Fruit fly (Drosophila melanogaster) whole organism, pupa: ENCODE data around the gene CG12991.
A peak's percentile ranks its signal among the peaks of the same experiment; 100 is the strongest.

Source experiments
- CG10348 ChIP-seq: fragments of 200-800 bp; sonication (Bioruptor generic); IDR thresholded peaks from 2 replicates; pipeline ENCODE4 v1.3.6; 2022; ENCODE audit warnings: missing biosample characterization, missing genetic modification characterization
- CG12605 ChIP-seq: fragments of 200-800 bp; sonication (Bioruptor generic); IDR thresholded peaks from 2 replicates; pipeline ENCODE4 v1.3.6; 2022; ENCODE audit warnings: missing biosample characterization, missing genetic modification characterization
- CG17806 ChIP-seq: fragments of 200-800 bp; sonication (Bioruptor generic); optimal IDR thresholded peaks from 2 replicates; lab custom pipeline; 2018; ENCODE audit warnings: missing biosample characterization, mild to moderate bottlenecking, missing genetic modification characterization, moderate library complexity
- CG34367 ChIP-seq: fragments of 200-800 bp; sonication (Bioruptor generic); optimal IDR thresholded peaks from 2 replicates; lab custom pipeline; 2018; ENCODE audit warnings: missing biosample characterization, mild to moderate bottlenecking, missing genetic modification characterization
- CG8159 ChIP-seq: fragments of 200-800 bp; sonication (Bioruptor generic); optimal IDR thresholded peaks from 3 replicates; lab custom pipeline; 2018; ENCODE audit warnings: missing biosample characterization, mild to moderate bottlenecking, missing genetic modification characterization, moderate library complexity
- CG9948 ChIP-seq: fragments of 200-800 bp; sonication (Bioruptor generic); optimal IDR thresholded peaks from 2 replicates; lab custom pipeline; 2018; ENCODE audit warnings: missing biosample characterization, mild to moderate bottlenecking, missing genetic modification characterization, moderate library complexity
- D1 ChIP-seq: fragments of 200-800 bp; sonication (Bioruptor generic); optimal IDR thresholded peaks from 2 replicates; lab custom pipeline; 2018; ENCODE audit warnings: missing biosample characterization, mild to moderate bottlenecking, missing genetic modification characterization, moderate library complexity
- EcR ChIP-seq: fragments of 200-800 bp; sonication (Bioruptor generic); optimal IDR thresholded peaks from 3 replicates; lab custom pipeline; 2019; ENCODE audit warnings: missing biosample characterization, missing genetic modification characterization, mild to moderate bottlenecking, moderate library complexity, missing genetic modification reagents
- Ets98B ChIP-seq: fragments of 200-800 bp; sonication (Bioruptor generic); IDR thresholded peaks from 2 replicates; pipeline ENCODE4 v1.3.6; 2022; ENCODE audit warnings: missing biosample characterization, missing genetic modification characterization
- Pif1B ChIP-seq: fragments of 200-800 bp; sonication (Bioruptor generic); optimal IDR thresholded peaks from 3 replicates; lab custom pipeline; 2016; ENCODE audit warnings: missing biosample characterization, missing genetic modification characterization
- Snoo ChIP-seq: fragments of 200-800 bp; sonication (Bioruptor generic); optimal IDR thresholded peaks from 3 replicates; lab custom pipeline; 2017; ENCODE audit warnings: missing biosample characterization, mild to moderate bottlenecking, missing genetic modification characterization, inconsistent platforms
- fd96Ca ChIP-seq: fragments of 200-800 bp; sonication (Bioruptor generic); IDR thresholded peaks from 3 replicates; pipeline ENCODE4 v1.3.6; 2022; ENCODE audit warnings: missing biosample characterization, missing genetic modification characterization
- gl ChIP-seq: fragments of 200-800 bp; sonication (Bioruptor generic); optimal IDR thresholded peaks from 2 replicates; lab custom pipeline; 2018; ENCODE audit warnings: missing biosample characterization, mild to moderate bottlenecking, missing genetic modification characterization

- TF ChIP-seq fd96Ca (GFP tag; lab: Robert Waterston, UW) = no peak
- no peak for TF ChIP-seq CG12605
- TF ChIP-seq Pif1B = no peak
- no peak for TF ChIP-seq CG34367 (tag; lab: Kevin White, UChicago)
- TF ChIP-seq CG10348 (GFP tag; lab: Robert Waterston, UW) = no peak
- no peak for TF ChIP-seq CG17806 (tag; lab: Kevin White, UChicago)
- no peak for TF ChIP-seq D1 (tag; lab: Kevin White, UChicago)
- no peak for TF ChIP-seq Ets98B (GFP tag; lab: Robert Waterston, UW)
- no peak for TF ChIP-seq CG9948
- TF ChIP-seq EcR = peak; percentile 82
- no peak for TF ChIP-seq gl
- no peak for TF ChIP-seq CG8159 (tag; lab: Kevin White, UChicago)
- TF ChIP-seq Snoo (tag; lab: Kevin White, UChicago) = no peak
Observed at dm6 chrX:17566128-17566527, 13.5 kb upstream of the CG12991 start.
